Worm (Caenorhabditis elegans): ENCODE data around the gene lido-11.

- TF ChIP-seq ref-1 (GFP tag; conservative IDR thresholded peaks at IDR 0.05) (no peak), cog-1 (tag; optimal IDR thresholded peaks at IDR 0.05) (no peak), flt-1 (GFP tag; IDR thresholded peaks at IDR 0.05) (no peak)
Observed at ce11 chrII:2987122-2987556, 16.6 kb upstream of the lido-11 start.
